Worm (Caenorhabditis elegans) whole organism, mixed stage, embryonic: ENCODE measurements around the gene fbxa-4.

Experiments
- bed-3 ChIP-seq: fragments of 200-800 bp; sonication (Bioruptor generic); optimal IDR thresholded peaks from 3 replicates; lab custom pipeline; 2018; ENCODE audit warnings: mild to moderate bottlenecking, missing genetic modification characterization, moderate library complexity, missing compliant biosample characterization
- blmp-1 ChIP-seq: fragments of 150-350 bp; optimal IDR thresholded peaks from 2 replicates; lab custom pipeline; 2014; ENCODE audit warnings: missing biosample characterization, missing genetic modification characterization
- ceh-39 ChIP-seq: fragments of 150-350 bp; optimal IDR thresholded peaks from 2 replicates; lab custom pipeline; 2014; ENCODE audit warnings: missing biosample characterization, missing genetic modification characterization
- ceh-43 ChIP-seq: fragments of 200-800 bp; sonication (Bioruptor generic); optimal IDR thresholded peaks from 2 replicates; lab custom pipeline; 2018; ENCODE audit warnings: mild to moderate bottlenecking, missing genetic modification characterization, moderate library complexity, missing compliant biosample characterization
- ceh-83 ChIP-seq: fragments of 200-800 bp; sonication (Bioruptor generic); optimal IDR thresholded peaks from 2 replicates; lab custom pipeline; 2018; ENCODE audit warnings: mild to moderate bottlenecking, missing genetic modification characterization, missing compliant biosample characterization
- cnd-1 ChIP-seq: fragments of 200-800 bp; sonication (Bioruptor generic); optimal IDR thresholded peaks from 2 replicates; lab custom pipeline; 2018; ENCODE audit warnings: mild to moderate bottlenecking, missing genetic modification characterization, missing compliant biosample characterization
- drap-1 ChIP-seq: fragments of 200-800 bp; sonication (Bioruptor generic); optimal IDR thresholded peaks from 3 replicates; lab custom pipeline; 2018; ENCODE audit warnings: mild to moderate bottlenecking, missing genetic modification characterization, missing compliant biosample characterization
- elt-1 ChIP-seq: sonication (generic microtip); optimal IDR thresholded peaks from 2 replicates; lab custom pipeline; 2017; ENCODE audit warnings: missing genetic modification characterization, mild to moderate bottlenecking, missing compliant biosample characterization, antibody characterized with exemption, moderate library complexity, borderline replicate concordance; ENCODE audit not compliant: insufficient read depth
- elt-3 ChIP-seq: fragments of 150-350 bp; optimal IDR thresholded peaks from 2 replicates; lab custom pipeline; 2014; ENCODE audit warnings: missing biosample characterization, missing genetic modification characterization
- flh-1 ChIP-seq: fragments of 200-800 bp; sonication (Bioruptor generic); optimal IDR thresholded peaks from 2 replicates; lab custom pipeline; 2018; ENCODE audit warnings: mild to moderate bottlenecking, missing genetic modification characterization, moderate library complexity, missing compliant biosample characterization
- ham-2 ChIP-seq: fragments of 200-800 bp; sonication (Bioruptor generic); optimal IDR thresholded peaks from 2 replicates; lab custom pipeline; 2018; ENCODE audit warnings: mild to moderate bottlenecking, missing genetic modification characterization, missing compliant biosample characterization
- hlh-1 ChIP-seq: fragments of 150-350 bp; optimal IDR thresholded peaks from 2 replicates; lab custom pipeline; 2014; ENCODE audit warnings: missing biosample characterization, missing genetic modification reagents, missing genetic modification characterization
- lin-13 ChIP-seq: fragments of 150-350 bp; optimal IDR thresholded peaks from 2 replicates; lab custom pipeline; 2014; ENCODE audit warnings: missing biosample characterization, missing genetic modification characterization
- lsy-2 ChIP-seq: fragments of 150-350 bp; optimal IDR thresholded peaks from 2 replicates; lab custom pipeline; 2014; ENCODE audit warnings: missing biosample characterization, missing genetic modification characterization
- mep-1 ChIP-seq: fragments of 150-350 bp; optimal IDR thresholded peaks from 2 replicates; lab custom pipeline; 2017; ENCODE audit warnings: missing biosample characterization, missing genetic modification reagents, missing genetic modification characterization, inconsistent platforms
- mls-2 ChIP-seq: sonication (generic microtip); optimal IDR thresholded peaks from 2 replicates; lab custom pipeline; 2016; ENCODE audit warnings: mild to moderate bottlenecking, missing genetic modification characterization, moderate library complexity, missing compliant biosample characterization
- nhr-12 ChIP-seq: fragments of 150-350 bp; optimal IDR thresholded peaks from 2 replicates; lab custom pipeline; 2014; ENCODE audit warnings: missing biosample characterization, missing genetic modification characterization
- nhr-2 ChIP-seq: fragments of 150-350 bp; optimal IDR thresholded peaks from 2 replicates; lab custom pipeline; 2014; ENCODE audit warnings: missing biosample characterization, missing genetic modification characterization
- nhr-237 ChIP-seq: fragments of 150-350 bp; optimal IDR thresholded peaks from 2 replicates; lab custom pipeline; 2014; ENCODE audit warnings: missing biosample characterization, missing genetic modification characterization
- nhr-28 ChIP-seq: fragments of 150-350 bp; optimal IDR thresholded peaks from 2 replicates; lab custom pipeline; 2014; ENCODE audit warnings: missing biosample characterization, missing genetic modification characterization
- nhr-76 ChIP-seq: sonication (generic microtip); optimal IDR thresholded peaks from 2 replicates; lab custom pipeline; 2017; ENCODE audit warnings: missing biosample characterization, missing genetic modification characterization
- pha-4 ChIP-seq: fragments of 150-350 bp; optimal IDR thresholded peaks from 2 replicates; lab custom pipeline; 2018; ENCODE audit warnings: missing biosample characterization, missing genetic modification reagents, missing genetic modification characterization
- sem-2 ChIP-seq: fragments of 200-800 bp; sonication (Bioruptor generic); optimal IDR thresholded peaks from 2 replicates; lab custom pipeline; 2018; ENCODE audit warnings: mild to moderate bottlenecking, missing genetic modification characterization, missing compliant biosample characterization
- snpc-4 ChIP-seq: fragments of 150-350 bp; optimal IDR thresholded peaks from 2 replicates; lab custom pipeline; 2014; ENCODE audit warnings: missing biosample characterization, missing genetic modification characterization
- sptf-1 ChIP-seq: sonication (generic microtip); optimal IDR thresholded peaks from 2 replicates; lab custom pipeline; 2017; ENCODE audit warnings: mild to moderate bottlenecking, missing genetic modification characterization, moderate library complexity, missing compliant biosample characterization
- unc-120 ChIP-seq: sonication (generic microtip); optimal IDR thresholded peaks from 2 replicates; lab custom pipeline; 2017; ENCODE audit warnings: missing genetic modification characterization, missing compliant biosample characterization; ENCODE audit not compliant: poor library complexity, severe bottlenecking
- unc-39 ChIP-seq: fragments of 150-350 bp; optimal IDR thresholded peaks from 2 replicates; lab custom pipeline; 2014; ENCODE audit warnings: missing biosample characterization, missing genetic modification characterization
- unc-62 ChIP-seq: fragments of 150-350 bp; optimal IDR thresholded peaks from 2 replicates; lab custom pipeline; 2014; ENCODE audit warnings: missing biosample characterization, missing genetic modification reagents, missing genetic modification characterization
- zip-8 ChIP-seq: fragments of 150-350 bp; optimal IDR thresholded peaks from 2 replicates; lab custom pipeline; 2014; ENCODE audit warnings: missing biosample characterization, missing genetic modification characterization
- ztf-11 ChIP-seq: fragments of 150-350 bp; optimal IDR thresholded peaks from 2 replicates; lab custom pipeline; 2014; ENCODE audit warnings: missing biosample characterization, missing genetic modification characterization

Gene fbxa-4

DNA sequence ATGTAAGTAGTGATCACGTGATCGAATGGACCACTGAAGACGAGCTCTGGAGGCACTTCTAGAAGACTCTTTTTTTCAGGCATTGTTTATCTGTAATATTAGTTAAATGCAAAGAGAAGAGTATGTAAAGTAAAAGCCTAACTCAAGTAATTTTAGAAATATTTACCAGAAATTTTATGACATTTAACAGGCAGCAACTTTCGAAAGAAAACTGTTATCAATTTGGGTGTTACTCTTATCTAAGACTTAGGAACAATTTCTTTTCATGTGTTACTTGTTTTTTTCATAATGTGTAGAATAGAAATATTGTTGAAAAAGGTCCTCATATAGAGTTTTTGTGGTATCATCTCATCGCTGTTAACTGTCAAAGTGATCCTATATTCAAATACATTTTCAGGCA, 2.6 kb upstream of the fbxa-4 start, which contains the start of the genes F42G2.5 and F42G2.7:
Gene F42G2.5 (minus strand): TSS at position 101 of the 400 bp plus-strand sequence.
Gene F42G2.7 (plus strand): TSS at position 270 of the 400 bp plus-strand sequence.
- TF ChIP-seq nhr-237 (tag; lab: Kevin White, UChicago) (no peak), zip-8 (no peak), mls-2 (no peak), blmp-1 (tag; lab: Kevin White, UChicago) (no peak), ceh-43 (no peak), elt-1 (no peak), lsy-2 (tag; lab: Kevin White, UChicago) (no peak), sem-2 (GFP tag; lab: Kevin White, UChicago) (no peak), unc-62 (GFP tag; lab: Kevin White, UChicago) (no peak), nhr-12 (tag; lab: Kevin White, UChicago) (no peak)
- TF ChIP-seq, all 35 proteins: peak for 0

DNA sequence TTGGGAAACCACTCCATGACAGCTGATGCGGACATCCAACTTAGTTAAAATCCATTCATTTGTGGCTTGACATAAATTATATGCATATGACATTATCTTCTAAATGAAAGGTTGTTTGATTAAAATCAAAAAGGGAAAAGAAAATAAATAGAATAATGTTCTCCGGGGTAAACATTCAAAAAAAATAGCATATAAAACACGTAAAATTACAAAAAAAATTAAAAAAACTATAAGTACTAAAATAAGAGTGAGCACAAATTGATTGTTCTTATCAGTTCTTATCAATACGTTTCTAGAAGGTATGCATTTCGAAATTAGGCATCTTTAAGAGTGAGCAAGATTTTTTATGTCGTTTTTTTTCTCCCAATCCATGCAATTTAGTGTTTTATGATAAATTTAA, 2.7 kb downstream of the fbxa-4 start, which contains the start of gene fbxa-182:
Gene fbxa-182 (minus strand): TSS at position 101 of the 400 bp plus-strand sequence.
- TF ChIP-seq ceh-83 (GFP tag; lab: Kevin White, UChicago) (no peak), elt-1 (no peak), sem-2 (GFP tag; lab: Kevin White, UChicago) (no peak), mls-2 (no peak), nhr-237 (tag; lab: Kevin White, UChicago) (no peak), unc-62 (GFP tag; lab: Kevin White, UChicago) (no peak), elt-3 (tag; lab: Kevin White, UChicago) (no peak), pha-4 (tag; lab: Kevin White, UChicago) (no peak), blmp-1 (tag; lab: Kevin White, UChicago) (no peak), unc-120 (tag; lab: Kevin White, UChicago) (no peak), nhr-2 (tag; lab: Kevin White, UChicago) (no peak), sptf-1 (tag; lab: Kevin White, UChicago) (no peak), ceh-43 (no peak), snpc-4 (tag; lab: Kevin White, UChicago) (no peak), lsy-2 (tag; lab: Kevin White, UChicago) (no peak), unc-39 (no peak)

DNA sequence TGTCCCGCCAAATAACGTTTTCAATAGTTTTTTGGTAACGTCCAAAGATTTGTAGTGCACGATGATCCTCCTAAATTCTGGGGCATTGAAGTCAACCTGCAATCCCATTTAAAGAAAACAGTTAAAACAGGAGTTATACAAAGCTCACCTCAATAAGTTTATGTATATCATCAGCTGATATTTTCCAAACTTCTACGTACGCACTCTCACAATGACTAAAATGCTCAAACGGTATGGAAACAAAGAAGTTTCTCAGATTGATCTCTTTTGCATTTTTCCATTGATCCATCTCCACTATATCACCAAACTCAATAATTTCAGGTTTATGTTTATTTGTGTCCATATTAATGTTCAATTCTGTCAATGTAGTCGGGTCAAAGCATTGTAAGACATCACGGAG, 3.8 kb downstream of the fbxa-4 start:
- no peak for TF ChIP-seq pha-4 (tag; lab: Kevin White, UChicago)
- no peak for TF ChIP-seq ztf-11 (tag; lab: Kevin White, UChicago)
- TF ChIP-seq elt-3 (tag; lab: Kevin White, UChicago), result no peak
- no peak for TF ChIP-seq nhr-2 (tag; lab: Kevin White, UChicago)
- no peak for TF ChIP-seq nhr-76 (tag; lab: Kevin White, UChicago)
- no peak for TF ChIP-seq blmp-1 (tag; lab: Kevin White, UChicago)
- no peak for TF ChIP-seq ceh-43

DNA sequence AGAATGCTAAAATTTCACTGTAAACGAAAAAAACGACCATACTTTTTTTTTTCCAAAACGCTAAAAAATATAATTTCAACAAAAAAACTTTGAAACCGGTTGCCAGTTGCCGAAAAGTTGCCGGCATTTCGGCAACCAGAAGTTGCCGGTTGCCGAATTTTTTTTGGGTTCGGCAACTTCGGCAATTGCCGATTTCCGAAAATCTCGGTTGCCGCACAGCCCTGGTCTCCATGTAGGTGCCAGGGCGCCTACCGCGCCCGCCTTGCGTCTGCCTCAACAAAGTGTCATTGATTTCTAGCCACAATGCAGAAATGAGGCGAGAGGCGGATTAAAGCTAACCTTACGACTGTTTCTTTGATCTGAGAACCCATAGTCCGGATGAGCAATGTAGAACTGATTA, 4.2 kb downstream of the fbxa-4 start:
- no peak for TF ChIP-seq flh-1
- no peak for TF ChIP-seq mls-2
- TF ChIP-seq bed-3 (GFP tag; lab: Kevin White, UChicago), result no peak
- no peak for TF ChIP-seq nhr-12 (tag; lab: Kevin White, UChicago)

DNA sequence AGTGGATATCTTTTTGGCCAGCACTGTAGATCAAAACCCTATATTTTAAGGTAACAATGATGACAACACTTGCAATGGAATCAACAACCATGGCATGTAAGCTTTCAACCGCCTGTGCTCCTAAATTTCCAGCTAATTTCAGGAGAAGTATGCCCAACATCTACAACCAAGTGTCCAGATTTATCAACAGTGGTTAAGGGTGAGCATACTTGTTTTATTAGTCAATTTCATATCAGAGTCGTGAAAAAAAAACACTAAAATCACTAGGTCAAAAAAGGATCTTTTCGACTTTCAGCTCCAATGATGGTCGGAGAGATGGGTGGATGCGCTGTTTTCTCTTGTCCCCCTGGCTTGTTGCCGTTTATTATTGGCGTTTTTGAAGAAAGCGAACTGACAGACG, 11.3 kb downstream of the fbxa-4 start, which contains the start of gene F16G10.1:
Gene F16G10.1 (plus strand): TSS at position 301 of the 400 bp plus-strand sequence.
- TF ChIP-seq sptf-1 (tag; lab: Kevin White, UChicago) (no peak), lin-13 (no peak), hlh-1 (tag; lab: Kevin White, UChicago) (no peak), nhr-237 (tag; lab: Kevin White, UChicago) (no peak), pha-4 (tag; lab: Kevin White, UChicago) (no peak), blmp-1 (tag; lab: Kevin White, UChicago) (no peak), nhr-12 (tag; lab: Kevin White, UChicago) (no peak), elt-3 (tag; lab: Kevin White, UChicago) (no peak), nhr-2 (tag; lab: Kevin White, UChicago) (no peak), unc-120 (tag; lab: Kevin White, UChicago) (no peak), mls-2 (no peak), sem-2 (GFP tag; lab: Kevin White, UChicago) (no peak), nhr-28 (tag; lab: Kevin White, UChicago) (no peak), lsy-2 (tag; lab: Kevin White, UChicago) (no peak), bed-3 (GFP tag; lab: Kevin White, UChicago) (no peak), unc-62 (GFP tag; lab: Kevin White, UChicago) (no peak)
- TF ChIP-seq, all 35 proteins: peak for 0

- TF ChIP-seq lsy-2 (tag; lab: Kevin White, UChicago) (no peak), elt-3 (tag; lab: Kevin White, UChicago) (no peak), sptf-1 (tag; lab: Kevin White, UChicago) (no peak), ztf-11 (tag; lab: Kevin White, UChicago) (no peak), elt-1 (no peak), cnd-1 (no peak), drap-1 (GFP tag; lab: Kevin White, UChicago) (no peak), ham-2 (GFP tag; lab: Kevin White, UChicago) (no peak), pha-4 (tag; lab: Kevin White, UChicago) (no peak), mep-1 (no peak), ceh-39 (tag; lab: Kevin White, UChicago) (no peak), nhr-237 (tag; lab: Kevin White, UChicago) (no peak), mls-2 (no peak), hlh-1 (tag; lab: Kevin White, UChicago) (no peak)
These were observed 15.5 kb downstream of the fbxa-4 start for ce11 chrII:2399810-2400209.
